Fruit fly (Drosophila melanogaster) whole organism, adult: ENCODE data around the gene Arpc5.

Experiments used
- CG11617 ChIP-seq: fragments of 200-800 bp; sonication (Bioruptor generic); optimal IDR thresholded peaks from 2 replicates; lab custom pipeline; 2017; ENCODE audit warnings: mild to moderate bottlenecking, missing biosample characterization, missing genetic modification reagents, missing genetic modification characterization
- CG12768 ChIP-seq: fragments of 200-800 bp; sonication (Bioruptor generic); optimal IDR thresholded peaks from 2 replicates; lab custom pipeline; 2017; ENCODE audit warnings: missing biosample characterization, missing genetic modification characterization, mild to moderate bottlenecking, moderate library complexity, missing genetic modification reagents
- CG14711 ChIP-seq: fragments of 200-800 bp; sonication (Bioruptor generic); optimal IDR thresholded peaks from 2 replicates; lab custom pipeline; 2018; ENCODE audit warnings: missing biosample characterization, mild to moderate bottlenecking, missing genetic modification characterization, moderate library complexity
- CG1620 ChIP-seq: fragments of 200-800 bp; sonication (Bioruptor generic); optimal IDR thresholded peaks from 2 replicates; lab custom pipeline; 2016; ENCODE audit warnings: missing biosample characterization, missing genetic modification characterization
- CG33017 ChIP-seq: fragments of 200-800 bp; sonication (Bioruptor generic); optimal IDR thresholded peaks from 2 replicates; lab custom pipeline; 2018; ENCODE audit warnings: missing biosample characterization, mild to moderate bottlenecking, missing genetic modification characterization, moderate library complexity
- CG5204 ChIP-seq: fragments of 200-800 bp; sonication (Bioruptor generic); optimal IDR thresholded peaks from 2 replicates; lab custom pipeline; 2016; ENCODE audit warnings: missing biosample characterization, missing genetic modification characterization
- CG7045 ChIP-seq: fragments of 200-800 bp; sonication (Bioruptor generic); optimal IDR thresholded peaks from 2 replicates; lab custom pipeline; 2017; ENCODE audit warnings: missing biosample characterization, mild to moderate bottlenecking, missing genetic modification characterization
- CG7101 ChIP-seq: fragments of 200-800 bp; sonication (Bioruptor generic); optimal IDR thresholded peaks from 2 replicates; lab custom pipeline; 2018; ENCODE audit warnings: missing biosample characterization, mild to moderate bottlenecking, missing genetic modification characterization, moderate library complexity
- Clk ChIP-seq: fragments of 200-800 bp; sonication (Bioruptor generic); optimal IDR thresholded peaks from 2 replicates; lab custom pipeline; 2017; ENCODE audit warnings: missing biosample characterization, missing genetic modification characterization
- Crg-1 ChIP-seq: fragments of 200-800 bp; sonication (Bioruptor generic); optimal IDR thresholded peaks from 2 replicates; lab custom pipeline; 2016; ENCODE audit warnings: missing biosample characterization, missing genetic modification characterization
- Hr96 ChIP-seq: fragments of 200-800 bp; sonication (Bioruptor generic); optimal IDR thresholded peaks from 2 replicates; lab custom pipeline; 2016; ENCODE audit warnings: missing biosample characterization, missing genetic modification characterization
- Mnt ChIP-seq: fragments of 200-800 bp; sonication (Bioruptor generic); optimal IDR thresholded peaks from 2 replicates; lab custom pipeline; 2016; ENCODE audit warnings: missing biosample characterization, mild to moderate bottlenecking, missing genetic modification characterization
- bab1 ChIP-seq: fragments of 200-800 bp; sonication (Bioruptor generic); optimal IDR thresholded peaks from 3 replicates; lab custom pipeline; 2019; ENCODE audit warnings: missing biosample characterization, mild to moderate bottlenecking, missing genetic modification characterization, moderate library complexity
- cic ChIP-seq: fragments of 200-800 bp; sonication (Bioruptor generic); optimal IDR thresholded peaks from 2 replicates; lab custom pipeline; 2017; ENCODE audit warnings: missing biosample characterization, mild to moderate bottlenecking, missing genetic modification characterization, moderate library complexity
- cnc ChIP-seq, 2 experiments: fragments of >200 bp; optimal IDR thresholded peaks; 2 replicates each; lab custom pipeline; 2017
- kay ChIP-seq: fragments of 200-800 bp; sonication (Bioruptor generic); peaks from one replicate; lab custom pipeline; 2016; ENCODE audit warnings: missing biosample characterization, missing genetic modification characterization, borderline replicate concordance
- ovo ChIP-seq: fragments of 200-800 bp; sonication (Bioruptor generic); optimal IDR thresholded peaks from 2 replicates; lab custom pipeline; 2016; ENCODE audit warnings: missing biosample characterization, missing genetic modification characterization
- pad ChIP-seq: fragments of 200-800 bp; sonication (Bioruptor generic); optimal IDR thresholded peaks from 3 replicates; lab custom pipeline; 2017; ENCODE audit warnings: missing biosample characterization, missing genetic modification characterization, mild to moderate bottlenecking, moderate library complexity, missing genetic modification reagents
- tj ChIP-seq: fragments of 200-800 bp; sonication (Bioruptor generic); optimal IDR thresholded peaks from 3 replicates; lab custom pipeline; 2017; ENCODE audit warnings: missing biosample characterization, mild to moderate bottlenecking, missing genetic modification characterization, moderate library complexity
- toe ChIP-seq: fragments of 200-800 bp; sonication (Bioruptor generic); optimal IDR thresholded peaks from 2 replicates; lab custom pipeline; 2016; ENCODE audit warnings: missing biosample characterization, missing genetic modification characterization

Arpc5 gene

DNA sequence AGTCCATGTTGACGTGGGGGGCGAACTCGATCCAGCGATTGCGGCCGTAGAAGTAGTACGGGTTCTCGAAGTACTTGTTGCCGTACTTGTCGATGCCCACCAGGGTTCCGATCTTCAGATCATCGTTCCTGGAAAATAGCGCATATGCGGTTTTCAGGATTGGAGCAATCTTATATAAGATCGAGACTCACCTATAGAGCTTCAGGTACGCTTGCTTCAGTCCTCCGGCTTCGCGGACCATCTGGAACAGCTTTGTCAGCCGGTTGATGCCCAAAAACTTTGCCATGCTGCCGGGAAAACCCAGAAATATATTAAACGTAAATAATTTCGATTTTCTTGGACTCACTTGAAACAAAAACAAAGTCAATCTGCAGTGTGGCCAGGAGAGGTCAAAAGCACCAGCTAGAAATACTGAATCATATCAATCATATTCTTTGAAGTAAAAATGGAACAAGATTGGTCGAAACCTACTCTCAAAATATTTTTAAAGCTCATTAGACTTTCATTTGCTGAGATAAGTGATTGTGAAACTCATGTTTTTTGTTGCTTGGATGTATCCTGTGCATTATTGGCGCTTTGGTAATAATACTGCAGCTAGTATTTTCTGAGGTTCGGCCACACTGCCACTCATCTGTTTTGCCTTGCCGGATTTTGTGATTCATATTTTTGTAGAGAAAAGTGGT lies at the start of gene Arpc5, which contains the start of gene ND-B17.2:
Arpc5 (plus strand) TSS at position 624 of the 683 bp plus-strand sequence.
ND-B17.2 (minus strand) TSS at position 504 of the 683 bp plus-strand sequence.
- TF ChIP-seq ovo (GFP tag; lab: Kevin White, UChicago), result no peak
- peak; percentile 17 for TF ChIP-seq Mnt (GFP tag; lab: Kevin White, UChicago)
- TF ChIP-seq CG11617, result peak; percentile 7
- TF ChIP-seq bab1 (GFP tag; lab: Kevin White, UChicago), result peak; percentile 52
- TF ChIP-seq CG1620 (GFP tag; lab: Kevin White, UChicago), result peak; percentile 22
- TF ChIP-seq CG14711 (tag; lab: Kevin White, UChicago), result peak; percentile 7

DNA sequence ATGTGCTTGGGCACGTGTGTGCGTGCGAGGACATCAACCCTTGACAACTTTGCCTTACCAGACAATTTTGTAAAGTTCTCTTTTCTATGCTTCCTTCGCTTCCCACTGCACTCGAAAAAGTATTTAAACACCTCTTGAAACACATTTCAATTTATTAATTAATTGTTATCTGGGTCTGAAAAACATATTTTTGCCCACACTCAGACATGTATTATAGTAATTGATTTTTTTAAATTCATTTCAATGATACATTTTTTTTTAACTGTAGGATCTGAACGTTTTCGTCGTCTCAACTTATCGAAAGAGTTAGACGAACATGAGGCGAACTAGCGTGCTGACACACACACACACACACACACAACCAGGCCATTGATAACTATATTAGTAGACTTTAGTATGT lies 37.6 kb upstream of the Arpc5 start:
- no peak for TF ChIP-seq CG5204 (GFP tag; lab: Kevin White, UChicago)
- no peak for TF ChIP-seq Clk (GFP tag; lab: Kevin White, UChicago)
- no peak for TF ChIP-seq CG11617
- TF ChIP-seq CG14711 (tag; lab: Kevin White, UChicago), result no peak

DNA sequence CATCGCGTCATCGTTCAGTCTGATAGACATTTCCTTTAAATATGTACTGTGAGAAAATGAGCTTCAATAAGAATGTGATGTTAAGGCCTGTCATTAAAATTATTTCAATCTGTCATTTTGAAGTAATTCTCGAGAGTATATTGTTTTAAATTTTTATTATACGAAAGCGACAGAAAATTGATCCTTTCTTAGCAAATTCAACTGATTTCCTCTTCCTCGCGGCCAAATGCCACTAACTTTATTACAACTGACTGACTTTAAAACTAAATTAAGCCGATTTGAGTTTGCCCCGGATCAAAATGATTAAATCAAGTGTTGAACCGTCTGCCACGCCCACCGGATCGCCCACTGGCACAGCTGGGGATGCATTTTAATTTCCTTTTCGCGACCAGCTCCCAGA lies 27.4 kb upstream of the Arpc5 start, which contains the start of gene CG3515:
CG3515 (minus strand) TSS at position 101 of the 400 bp plus-strand sequence.
- TF ChIP-seq Clk (GFP tag; lab: Kevin White, UChicago), result no peak
- no peak for TF ChIP-seq CG1620 (GFP tag; lab: Kevin White, UChicago)
- no peak for TF ChIP-seq CG11617
- TF ChIP-seq Mnt (GFP tag; lab: Kevin White, UChicago), result no peak
- TF ChIP-seq pad (GFP tag; lab: Kevin White, UChicago), result no peak
- TF ChIP-seq cic, result no peak
- no peak for TF ChIP-seq CG7045 (GFP tag; lab: Kevin White, UChicago)

DNA sequence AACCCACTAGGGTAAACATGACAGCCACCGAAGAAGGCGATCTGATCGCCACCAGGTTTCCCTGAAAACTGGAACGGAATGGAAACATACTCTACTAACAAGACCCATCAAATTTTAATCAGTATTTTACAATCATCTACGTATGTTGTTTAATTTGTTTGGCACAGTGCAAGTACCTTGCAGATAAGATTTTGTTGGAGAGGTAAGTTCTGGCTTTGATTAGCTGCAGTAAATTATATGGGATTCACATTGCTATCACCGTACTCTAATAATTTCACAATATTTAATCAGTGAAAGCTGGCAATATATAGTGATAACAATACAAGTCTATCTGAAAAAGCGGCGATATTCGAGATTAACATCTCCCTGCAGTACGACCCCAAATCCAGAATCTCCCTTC lies 15.3 kb upstream of the Arpc5 start, which contains the start of gene Cyp309a1:
Cyp309a1 (minus strand) TSS at position 73 of the 400 bp plus-strand sequence.
- TF ChIP-seq cic (peak; percentile 40), Mnt (GFP tag; lab: Kevin White, UChicago) (no peak), CG7045 (GFP tag; lab: Kevin White, UChicago) (peak; percentile 2)

DNA sequence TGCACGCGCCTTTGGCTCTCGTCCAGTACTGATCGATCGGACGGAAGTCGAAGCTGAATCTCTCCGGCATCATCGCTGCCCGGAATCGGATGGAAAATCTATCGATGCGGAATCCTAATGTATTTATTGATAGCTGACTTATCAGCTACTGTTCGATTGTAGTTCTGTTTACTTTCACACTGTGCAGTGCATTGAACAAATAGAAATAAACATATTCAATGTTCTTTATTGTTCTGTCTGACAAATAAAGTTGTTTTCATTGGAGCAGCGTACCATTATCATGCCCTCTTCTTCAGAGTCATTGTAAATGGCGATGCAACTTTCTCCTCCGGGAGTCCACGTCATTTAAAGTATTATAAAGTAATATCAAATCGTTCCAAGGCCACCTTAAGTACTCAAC lies 7.2 kb upstream of the Arpc5 start, which contains the start of gene Cyp309a2:
Cyp309a2 (minus strand) TSS at position 101 of the 400 bp plus-strand sequence.
- no peak for TF ChIP-seq Clk (GFP tag; lab: Kevin White, UChicago)
- TF ChIP-seq pad (GFP tag; lab: Kevin White, UChicago), result no peak
- TF ChIP-seq CG5204 (GFP tag; lab: Kevin White, UChicago), result no peak
- TF ChIP-seq CG7101 (tag; lab: Kevin White, UChicago), result no peak
- no peak for TF ChIP-seq tj (GFP tag; lab: Kevin White, UChicago)
- no peak for TF ChIP-seq CG1620 (GFP tag; lab: Kevin White, UChicago)
- no peak for TF ChIP-seq bab1 (GFP tag; lab: Kevin White, UChicago)
- TF ChIP-seq cnc (optimal IDR thresholded peaks at IDR 0.05; lab: Kevin White, UChicago), result no peak
- no peak for TF ChIP-seq Hr96 (GFP tag; lab: Kevin White, UChicago)
- no peak for TF ChIP-seq ovo (GFP tag; lab: Kevin White, UChicago)
- TF ChIP-seq CG33017 (tag; lab: Kevin White, UChicago), result no peak
- no peak for TF ChIP-seq CG11617
- no peak for TF ChIP-seq CG14711 (tag; lab: Kevin White, UChicago)
- TF ChIP-seq CG7045 (GFP tag; lab: Kevin White, UChicago), result no peak
- TF ChIP-seq toe, result no peak
- TF ChIP-seq kay (GFP tag; lab: Kevin White, UChicago), result no peak

DNA sequence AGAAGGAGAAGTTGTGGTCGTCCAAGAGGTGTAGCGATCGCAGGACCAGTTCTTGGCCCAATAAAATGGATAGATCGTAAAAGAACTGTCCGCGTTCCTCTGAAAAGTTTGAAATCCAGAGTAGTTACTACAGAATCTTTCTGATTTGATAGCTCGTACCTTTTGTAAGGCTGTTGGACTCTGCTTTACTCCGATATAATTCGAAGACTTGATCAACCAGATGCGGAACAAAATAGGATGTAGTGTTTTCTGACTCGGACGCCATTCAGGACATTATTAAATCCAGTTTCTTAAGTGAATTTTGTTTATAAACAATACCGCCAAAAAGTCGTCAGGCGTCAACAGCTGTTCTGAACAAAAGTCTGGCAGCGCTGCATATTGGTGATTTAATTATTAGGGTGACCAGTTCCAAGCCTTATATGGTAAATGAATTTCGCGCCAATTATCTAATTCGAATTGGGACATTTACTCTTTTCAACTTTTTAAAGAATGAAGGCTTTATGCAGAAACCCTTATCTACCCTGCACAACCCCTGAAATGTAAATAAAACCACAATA lies 5.3 kb upstream of the Arpc5 start, which contains the start of the genes Rad1 and Sws1:
Rad1 (minus strand) TSS at position 336 of the 557 bp plus-strand sequence.
Sws1 (minus strand) TSS at position 336 of the 557 bp plus-strand sequence.
- TF ChIP-seq CG7045 (GFP tag; lab: Kevin White, UChicago) (no peak), cic (no peak), toe (no peak), CG11617 (no peak), CG12768 (GFP tag; lab: Kevin White, UChicago) (no peak), bab1 (GFP tag; lab: Kevin White, UChicago) (no peak), cnc (optimal IDR thresholded peaks at IDR 0.05; lab: Kevin White, UChicago) (no peak), Hr96 (GFP tag; lab: Kevin White, UChicago) (no peak), Mnt (GFP tag; lab: Kevin White, UChicago) (no peak), Crg-1 (no peak), kay (GFP tag; lab: Kevin White, UChicago) (no peak), tj (GFP tag; lab: Kevin White, UChicago) (no peak), CG5204 (GFP tag; lab: Kevin White, UChicago) (no peak)
